Fruit fly (Drosophila melanogaster) whole organism, wandering third instar larva: ENCODE data around the gene CG33127.
A peak's percentile ranks its signal among the peaks of the same experiment; 100 is the strongest.

Experiments
- Dfd ChIP-seq: fragments of >200 bp; optimal IDR thresholded peaks from 2 replicates; lab custom pipeline; 2017; ENCODE audit warnings: missing biosample characterization, missing genetic modification characterization
- Mio ChIP-seq: sonication (Bioruptor generic); optimal IDR thresholded peaks from 2 replicates; lab custom pipeline; 2016; ENCODE audit warnings: missing biosample characterization, missing genetic modification characterization
- Myc ChIP-seq: fragments of >200 bp; optimal IDR thresholded peaks from 2 replicates; lab custom pipeline; 2017
- Rel ChIP-seq, 2 experiments: fragments of 200-800 bp; sonication (Bioruptor generic) in 1 of 2; optimal IDR thresholded peaks; 2 replicates in 1 of 2; 3 replicates in 1 of 2; lab custom pipeline; 2016 to 2019; ENCODE audit warnings: mild to moderate bottlenecking in 2 of 2, missing biosample characterization in 2 of 2, missing genetic modification characterization in 2 of 2, moderate library complexity in 1 of 2
- dl ChIP-seq, 2 experiments: fragments of 175-275, 200-275 bp in 1 of 2; fragments of 200-275 bp in 1 of 2; sonication (Bioruptor generic); optimal IDR thresholded peaks; lab custom pipeline; 2018; ENCODE audit warnings: mild to moderate bottlenecking in 2 of 2, missing biosample characterization in 2 of 2, missing genetic modification characterization in 2 of 2, moderate library complexity in 2 of 2; ENCODE audit not compliant: partially characterized antibody in 2 of 2, insufficient read depth in 1 of 2
- dsf ChIP-seq: sonication (Bioruptor generic); optimal IDR thresholded peaks from 2 replicates; lab custom pipeline; 2016; ENCODE audit warnings: missing biosample characterization, missing genetic modification characterization, borderline replicate concordance
- h ChIP-seq: fragments of 200-800 bp; sonication (Bioruptor generic); optimal IDR thresholded peaks from 3 replicates; lab custom pipeline; 2016; ENCODE audit warnings: missing biosample characterization, mild to moderate bottlenecking, missing genetic modification characterization
- psq ChIP-seq: fragments of 200-800 bp; sonication (Bioruptor generic); optimal IDR thresholded peaks from 3 replicates; lab custom pipeline; 2017; ENCODE audit warnings: missing biosample characterization, mild to moderate bottlenecking, missing genetic modification characterization, moderate library complexity
- sv ChIP-seq: fragments of 200-800 bp; sonication (Bioruptor generic); optimal IDR thresholded peaks from 3 replicates; lab custom pipeline; 2016; ENCODE audit warnings: missing biosample characterization, missing genetic modification characterization
- usp ChIP-seq: fragments of >200 bp; optimal IDR thresholded peaks from 2 replicates; lab custom pipeline; 2017; ENCODE audit warnings: missing biosample characterization, missing genetic modification characterization

DNA sequence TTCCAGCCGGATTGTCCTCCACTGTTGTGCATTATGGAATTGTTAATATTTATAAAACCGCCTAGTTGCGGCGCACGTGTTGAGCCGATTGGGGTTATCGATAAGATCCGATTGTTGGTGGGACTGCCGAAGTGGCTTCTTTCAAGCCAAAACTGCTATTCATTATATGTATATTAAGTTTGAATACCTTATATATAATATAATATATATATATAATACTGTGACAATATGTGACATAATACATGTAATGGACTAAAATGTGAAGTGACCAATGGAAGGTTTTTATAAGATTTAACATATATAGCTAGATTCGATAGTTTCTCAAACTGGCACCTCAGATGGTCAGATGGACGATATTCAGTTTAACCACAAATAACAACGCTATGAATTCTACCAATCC, 48.3 kb upstream of the CG33127 start, which contains the start of the genes mbm and CG11555:
- TF ChIP-seq dl (GFP tag; optimal IDR thresholded peaks at IDR 0.05; lab: Kevin White, UChicago; ENCODE audit: insufficient read depth in 1 of 2, partially characterized antibody in 2 of 2) (no peak), usp (GFP tag; lab: Kevin White, UChicago) (no peak), sv (GFP tag; lab: Kevin White, UChicago) (no peak), Rel (GFP tag; optimal IDR thresholded peaks at IDR 0.05; lab: Kevin White, UChicago) (no peak), Rel (tag; optimal IDR thresholded peaks at IDR 0.05; lab: Kevin White, UChicago) (peak; percentile 6), Myc (peak; percentile 94), psq (GFP tag; lab: Kevin White, UChicago) (no peak), Dfd (GFP tag; lab: Kevin White, UChicago) (no peak), h (GFP tag; lab: Kevin White, UChicago) (no peak), Mio (GFP tag; lab: Kevin White, UChicago) (no peak), dsf (GFP tag; lab: Kevin White, UChicago) (no peak)
